Fruit fly (Drosophila melanogaster) whole organism, adult: ENCODE results near the gene comm2.

Experiments
- CG11617 ChIP-seq: fragments of 200-800 bp; sonication (Bioruptor generic); optimal IDR thresholded peaks from 2 replicates; lab custom pipeline; 2017; ENCODE audit warnings: mild to moderate bottlenecking, missing biosample characterization, missing genetic modification reagents, missing genetic modification characterization
- CG12768 ChIP-seq: fragments of 200-800 bp; sonication (Bioruptor generic); optimal IDR thresholded peaks from 2 replicates; lab custom pipeline; 2017; ENCODE audit warnings: missing biosample characterization, missing genetic modification characterization, mild to moderate bottlenecking, moderate library complexity, missing genetic modification reagents
- CG33017 ChIP-seq: fragments of 200-800 bp; sonication (Bioruptor generic); optimal IDR thresholded peaks from 2 replicates; lab custom pipeline; 2018; ENCODE audit warnings: missing biosample characterization, mild to moderate bottlenecking, missing genetic modification characterization, moderate library complexity
- CG5204 ChIP-seq: fragments of 200-800 bp; sonication (Bioruptor generic); optimal IDR thresholded peaks from 2 replicates; lab custom pipeline; 2016; ENCODE audit warnings: missing biosample characterization, missing genetic modification characterization
- Crg-1 ChIP-seq: fragments of 200-800 bp; sonication (Bioruptor generic); optimal IDR thresholded peaks from 2 replicates; lab custom pipeline; 2016; ENCODE audit warnings: missing biosample characterization, missing genetic modification characterization
- bab1 ChIP-seq: fragments of 200-800 bp; sonication (Bioruptor generic); optimal IDR thresholded peaks from 3 replicates; lab custom pipeline; 2019; ENCODE audit warnings: missing biosample characterization, mild to moderate bottlenecking, missing genetic modification characterization, moderate library complexity
- kay ChIP-seq: fragments of 200-800 bp; sonication (Bioruptor generic); peaks from one replicate; lab custom pipeline; 2016; ENCODE audit warnings: missing biosample characterization, missing genetic modification characterization, borderline replicate concordance
- ovo ChIP-seq: fragments of 200-800 bp; sonication (Bioruptor generic); optimal IDR thresholded peaks from 2 replicates; lab custom pipeline; 2016; ENCODE audit warnings: missing biosample characterization, missing genetic modification characterization
- tj ChIP-seq: fragments of 200-800 bp; sonication (Bioruptor generic); optimal IDR thresholded peaks from 3 replicates; lab custom pipeline; 2017; ENCODE audit warnings: missing biosample characterization, mild to moderate bottlenecking, missing genetic modification characterization, moderate library complexity
- toe ChIP-seq: fragments of 200-800 bp; sonication (Bioruptor generic); optimal IDR thresholded peaks from 2 replicates; lab custom pipeline; 2016; ENCODE audit warnings: missing biosample characterization, missing genetic modification characterization

DNA sequence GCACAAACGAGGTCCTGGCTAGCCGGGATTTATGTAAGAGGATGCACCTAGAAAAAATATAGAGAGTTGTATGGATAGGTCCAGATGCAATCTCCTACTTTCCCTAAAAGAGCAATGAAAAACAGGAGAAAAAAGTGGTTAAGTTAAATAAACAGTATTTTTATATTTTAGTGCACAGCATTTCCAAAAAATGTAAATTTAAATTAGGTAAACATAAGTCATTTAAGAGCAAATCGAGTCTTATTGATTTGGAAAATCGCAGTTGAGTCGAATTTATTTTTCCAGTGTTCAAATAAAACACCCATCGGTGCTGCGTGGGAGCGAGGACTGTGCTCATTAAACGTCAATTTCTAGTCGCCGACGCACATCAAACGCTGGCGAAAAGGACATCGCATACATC is 33.9 kb downstream of the comm2 start:
- TF ChIP-seq CG11617 (GFP tag; lab: Kevin White, UChicago) (no peak), ovo (GFP tag; lab: Kevin White, UChicago) (no peak), CG5204 (GFP tag; lab: Kevin White, UChicago) (no peak), CG33017 (tag; lab: Kevin White, UChicago) (no peak), bab1 (GFP tag; lab: Kevin White, UChicago) (no peak), kay (GFP tag; lab: Kevin White, UChicago) (no peak), Crg-1 (GFP tag; lab: Kevin White, UChicago) (no peak), CG12768 (GFP tag; lab: Kevin White, UChicago) (no peak), tj (GFP tag; lab: Kevin White, UChicago) (no peak), toe (GFP tag; lab: Kevin White, UChicago) (no peak)
